Worm (Caenorhabditis elegans) whole organism, L1 larva: ENCODE measurements around the gene C50E3.5.

Experiments used
- C04F5.9 ChIP-seq: sonication (generic microtip); optimal IDR thresholded peaks from 2 replicates; lab custom pipeline; 2016; ENCODE audit warnings: missing genetic modification characterization, missing compliant biosample characterization
- C16A3.4 ChIP-seq: fragments of 150-350 bp; optimal IDR thresholded peaks from 2 replicates; lab custom pipeline; 2014; ENCODE audit warnings: missing biosample characterization, missing genetic modification characterization
- C34B4.2 ChIP-seq: sonication (generic microtip); optimal IDR thresholded peaks from 2 replicates; lab custom pipeline; 2017; ENCODE audit warnings: mild to moderate bottlenecking, missing genetic modification characterization, missing compliant biosample characterization
- F16B12.6 ChIP-seq: fragments of 150-350 bp; optimal IDR thresholded peaks from 2 replicates; lab custom pipeline; 2014; ENCODE audit warnings: missing biosample characterization, missing genetic modification characterization
- aha-1 ChIP-seq: fragments of 150-350 bp; optimal IDR thresholded peaks from 2 replicates; lab custom pipeline; 2014; ENCODE audit warnings: missing biosample characterization, missing genetic modification characterization
- alr-1 ChIP-seq: fragments of 200-800 bp; sonication (Bioruptor generic); optimal IDR thresholded peaks from 2 replicates; lab custom pipeline; 2018; ENCODE audit warnings: borderline replicate concordance, mild to moderate bottlenecking, missing genetic modification characterization, missing compliant biosample characterization
- aly-2 ChIP-seq: fragments of 150-350 bp; optimal IDR thresholded peaks from 2 replicates; lab custom pipeline; 2014; ENCODE audit warnings: missing biosample characterization, missing genetic modification characterization
- ama-1 ChIP-seq: fragments of 150-350 bp; optimal IDR thresholded peaks from 2 replicates; lab custom pipeline; 2014
- ceh-8 ChIP-seq: fragments of 200-800 bp; sonication (Bioruptor generic); optimal IDR thresholded peaks from 2 replicates; lab custom pipeline; 2018; ENCODE audit warnings: mild to moderate bottlenecking, missing genetic modification characterization, moderate library complexity, missing compliant biosample characterization
- ceh-82 ChIP-seq, 3 experiments: fragments of 150-350 bp in 1 of 3; sonication (generic microtip) in 2 of 3; optimal IDR thresholded peaks; 2 replicates each; lab custom pipeline; 2014 to 2017; ENCODE audit warnings: missing biosample characterization in 3 of 3, missing genetic modification characterization in 3 of 3
- ceh-88 ChIP-seq: fragments of 200-800 bp; sonication (Bioruptor generic); IDR thresholded peaks from 2 replicates; pipeline ENCODE4 v1.3.6; 2022; ENCODE audit warnings: missing genetic modification characterization, missing compliant biosample characterization
- dsc-1 ChIP-seq: sonication (generic microtip); optimal IDR thresholded peaks from 2 replicates; lab custom pipeline; 2016; ENCODE audit warnings: mild to moderate bottlenecking, missing genetic modification characterization, missing compliant biosample characterization
- efl-1 ChIP-seq, 4 experiments: fragments of 150-350 bp; optimal IDR thresholded peaks in 3 of 4; peaks in 1 of 4; 1 replicate in 1 of 4; 2 replicates in 3 of 4; lab custom pipeline; 2014; ENCODE audit warnings: missing biosample characterization in 2 of 4, missing genetic modification characterization in 2 of 4, missing genetic modification reagents in 2 of 4
- efl-3 ChIP-seq: fragments of 200-800 bp; sonication (Bioruptor generic); optimal IDR thresholded peaks from 2 replicates; lab custom pipeline; 2018; ENCODE audit warnings: mild to moderate bottlenecking, missing genetic modification characterization, missing compliant biosample characterization
- egl-27 ChIP-seq, 2 experiments: fragments of 150-350 bp in 1 of 2; sonication (generic microtip); optimal IDR thresholded peaks; 3 replicates each; lab custom pipeline; 2017 to 2018; ENCODE audit warnings: missing biosample characterization in 2 of 2, missing genetic modification characterization in 2 of 2, missing genetic modification reagents in 2 of 2
- elt-2 ChIP-seq: sonication (generic microtip); optimal IDR thresholded peaks from 2 replicates; lab custom pipeline; 2016; ENCODE audit warnings: missing genetic modification characterization, mild to moderate bottlenecking, inconsistent platforms, missing compliant biosample characterization, missing genetic modification reagents
- fkh-10 ChIP-seq: sonication (generic microtip); optimal IDR thresholded peaks from 2 replicates; lab custom pipeline; 2017; ENCODE audit warnings: missing biosample characterization, missing genetic modification reagents, missing genetic modification characterization
- fkh-4 ChIP-seq: sonication (generic microtip); optimal IDR thresholded peaks from 2 replicates; lab custom pipeline; 2016; ENCODE audit warnings: missing compliant biosample characterization, missing genetic modification characterization, borderline replicate concordance
- grh-1 ChIP-seq: fragments of 200-800 bp; sonication (Bioruptor generic); IDR thresholded peaks from 2 replicates; pipeline ENCODE4 v1.3.6; 2022; ENCODE audit warnings: missing genetic modification reagents, missing genetic modification characterization, missing compliant biosample characterization
- hlh-17 ChIP-seq: fragments of 200-800 bp; sonication (Bioruptor generic); optimal IDR thresholded peaks from 2 replicates; lab custom pipeline; 2018; ENCODE audit warnings: missing genetic modification characterization, mild to moderate bottlenecking, missing compliant biosample characterization, moderate library complexity, borderline replicate concordance
- hlh-4 ChIP-seq: sonication (generic microtip); optimal IDR thresholded peaks from 2 replicates; lab custom pipeline; 2016; ENCODE audit warnings: mild to moderate bottlenecking, missing genetic modification characterization, missing compliant biosample characterization
- lin-13 ChIP-seq: fragments of 150-350 bp; optimal IDR thresholded peaks from 2 replicates; lab custom pipeline; 2014; ENCODE audit warnings: missing biosample characterization, missing genetic modification reagents, missing genetic modification characterization
- lin-14 ChIP-seq: fragments of 200-800 bp; sonication (Bioruptor generic); optimal IDR thresholded peaks from 2 replicates; lab custom pipeline; 2018; ENCODE audit warnings: mild to moderate bottlenecking, missing genetic modification characterization, moderate library complexity, missing compliant biosample characterization
- lin-35 ChIP-seq, 2 experiments: fragments of 150-350 bp; optimal IDR thresholded peaks; 2 replicates each; lab custom pipeline; 2014; ENCODE audit warnings: missing biosample characterization in 2 of 2, missing genetic modification characterization in 2 of 2, missing genetic modification reagents in 2 of 2
- lsy-2 ChIP-seq, 2 experiments: fragments of 150-350 bp; optimal IDR thresholded peaks; 2 replicates each; lab custom pipeline; 2014; ENCODE audit warnings: missing biosample characterization in 2 of 2, missing genetic modification characterization in 2 of 2
- mdl-1 ChIP-seq, 2 experiments: fragments of 150-350 bp; optimal IDR thresholded peaks; 2 replicates each; lab custom pipeline; 2014 to 2017; ENCODE audit warnings: missing biosample characterization in 2 of 2, missing genetic modification characterization in 2 of 2, inconsistent platforms in 1 of 2
- mef-2 ChIP-seq: fragments of 150-350 bp; optimal IDR thresholded peaks from 2 replicates; lab custom pipeline; 2014; ENCODE audit warnings: missing biosample characterization, missing genetic modification characterization
- mep-1 ChIP-seq: fragments of 150-350 bp; optimal IDR thresholded peaks from 2 replicates; lab custom pipeline; 2014; ENCODE audit warnings: missing biosample characterization, missing genetic modification characterization
- nhr-11 ChIP-seq: fragments of 150-350 bp; optimal IDR thresholded peaks from 2 replicates; lab custom pipeline; 2014; ENCODE audit warnings: missing biosample characterization, missing genetic modification characterization
- nhr-12 ChIP-seq: sonication (generic microtip); optimal IDR thresholded peaks from 2 replicates; lab custom pipeline; 2017; ENCODE audit warnings: missing biosample characterization, missing genetic modification characterization
- nhr-20 ChIP-seq: sonication (generic microtip); optimal IDR thresholded peaks from 2 replicates; lab custom pipeline; 2016; ENCODE audit warnings: mild to moderate bottlenecking, missing genetic modification characterization, missing compliant biosample characterization
- nhr-237 ChIP-seq: fragments of 150-350 bp; optimal IDR thresholded peaks from 2 replicates; lab custom pipeline; 2014; ENCODE audit warnings: missing biosample characterization, missing genetic modification characterization
- nhr-47 ChIP-seq: sonication (generic microtip); optimal IDR thresholded peaks from 2 replicates; lab custom pipeline; 2016; ENCODE audit warnings: mild to moderate bottlenecking, missing genetic modification characterization, moderate library complexity, missing compliant biosample characterization
- nhr-71 ChIP-seq: sonication (generic microtip); optimal IDR thresholded peaks from 2 replicates; lab custom pipeline; 2016; ENCODE audit warnings: mild to moderate bottlenecking, missing genetic modification characterization, moderate library complexity, missing compliant biosample characterization
- nhr-77 ChIP-seq: fragments of 150-350 bp; optimal IDR thresholded peaks from 2 replicates; lab custom pipeline; 2014; ENCODE audit warnings: missing biosample characterization, missing genetic modification characterization
- nhr-84 ChIP-seq: sonication (generic microtip); optimal IDR thresholded peaks from 2 replicates; lab custom pipeline; 2017; ENCODE audit warnings: missing biosample characterization, missing genetic modification characterization
- nhr-85 ChIP-seq: sonication (generic microtip); peaks from one replicate; lab custom pipeline; 2016; ENCODE audit warnings: missing genetic modification characterization, inconsistent platforms, missing compliant biosample characterization
- nhr-90 ChIP-seq: sonication (generic microtip); optimal IDR thresholded peaks from 2 replicates; lab custom pipeline; 2016; ENCODE audit warnings: mild to moderate bottlenecking, missing genetic modification characterization, missing compliant biosample characterization; ENCODE audit not compliant: poor library complexity
- pag-3 ChIP-seq: sonication (generic microtip); optimal IDR thresholded peaks from 2 replicates; lab custom pipeline; 2017; ENCODE audit warnings: missing genetic modification characterization, mild to moderate bottlenecking, missing compliant biosample characterization, antibody characterized with exemption, borderline replicate concordance; ENCODE audit not compliant: insufficient read depth
- pqm-1 ChIP-seq: sonication (generic microtip); optimal IDR thresholded peaks from 3 replicates; lab custom pipeline; 2017; ENCODE audit warnings: missing biosample characterization, missing genetic modification characterization
- rnt-1 ChIP-seq: sonication (generic microtip); optimal IDR thresholded peaks from 2 replicates; lab custom pipeline; 2016; ENCODE audit warnings: mild to moderate bottlenecking, missing genetic modification characterization, moderate library complexity, missing compliant biosample characterization
- snu-23 ChIP-seq: sonication (generic microtip); optimal IDR thresholded peaks from 2 replicates; lab custom pipeline; 2016; ENCODE audit warnings: missing genetic modification characterization, missing compliant biosample characterization
- sox-4 ChIP-seq: sonication (generic microtip); optimal IDR thresholded peaks from 2 replicates; lab custom pipeline; 2016; ENCODE audit warnings: missing genetic modification characterization, missing compliant biosample characterization
- sup-37 ChIP-seq: fragments of 200-800 bp; sonication (Bioruptor generic); optimal IDR thresholded peaks from 2 replicates; lab custom pipeline; 2018; ENCODE audit warnings: mild to moderate bottlenecking, missing genetic modification characterization, missing compliant biosample characterization
- swsn-7 ChIP-seq: sonication (generic microtip); optimal IDR thresholded peaks from 2 replicates; lab custom pipeline; 2016; ENCODE audit warnings: missing genetic modification characterization, missing compliant biosample characterization
- tbx-2 ChIP-seq: sonication (generic microtip); optimal IDR thresholded peaks from 2 replicates; lab custom pipeline; 2016; ENCODE audit warnings: missing genetic modification characterization, missing compliant biosample characterization
- tlp-1 ChIP-seq: fragments of 150-350 bp; optimal IDR thresholded peaks from 2 replicates; lab custom pipeline; 2014; ENCODE audit warnings: missing biosample characterization, missing genetic modification characterization
- unc-130 ChIP-seq: fragments of 150-350 bp; optimal IDR thresholded peaks from 2 replicates; lab custom pipeline; 2017; ENCODE audit warnings: missing biosample characterization, missing genetic modification characterization, inconsistent platforms
- unc-86 ChIP-seq: sonication (generic microtip); optimal IDR thresholded peaks from 2 replicates; lab custom pipeline; 2016; ENCODE audit warnings: missing genetic modification characterization, missing compliant biosample characterization
- unc-98 ChIP-seq: fragments of 200-800 bp; sonication (Bioruptor generic); IDR thresholded peaks from 2 replicates; pipeline ENCODE4 v1.3.6; 2022; ENCODE audit warnings: missing genetic modification characterization, missing compliant biosample characterization
- vab-15 ChIP-seq: sonication (generic microtip); optimal IDR thresholded peaks from 2 replicates; lab custom pipeline; 2017; ENCODE audit warnings: missing genotype, mild to moderate bottlenecking, missing genetic modification characterization, missing compliant biosample characterization
- zag-1 ChIP-seq: fragments of 150-350 bp; optimal IDR thresholded peaks from 2 replicates; lab custom pipeline; 2014; ENCODE audit warnings: missing biosample characterization, missing genetic modification characterization
- zip-4 ChIP-seq: fragments of 200-800 bp; sonication (Bioruptor generic); optimal IDR thresholded peaks from 2 replicates; lab custom pipeline; 2018; ENCODE audit warnings: mild to moderate bottlenecking, missing genetic modification characterization, moderate library complexity, missing compliant biosample characterization

Gene C50E3.5

ce11 chrV:7575563-7575962, 12.2 kb upstream of the C50E3.5 start, which contains the start of the genes snu-66 and ints-9 (continued):
- TF ChIP-seq unc-98 (GFP tag; lab: Robert Waterston, UW) (no peak), hlh-4 (no peak), nhr-20 (tag; lab: Kevin White, UChicago) (peak; percentile 77), F16B12.6 (tag; lab: Kevin White, UChicago) (peak; percentile 36), mep-1 (peak; percentile 87), nhr-12 (tag; lab: Kevin White, UChicago) (no peak), mef-2 (tag; lab: Kevin White, UChicago) (no peak), ceh-88 (GFP tag; lab: Robert Waterston, UW) (no peak), grh-1 (peak; percentile 64), nhr-77 (tag; lab: Kevin White, UChicago) (peak; percentile 10), sup-37 (no peak), C04F5.9 (tag; lab: Kevin White, UChicago) (no peak), nhr-71 (tag; lab: Kevin White, UChicago) (peak; percentile 84), snu-23 (GFP tag; lab: Kevin White, UChicago) (peak; percentile 84), zag-1 (tag; lab: Kevin White, UChicago) (no peak), swsn-7 (tag; lab: Kevin White, UChicago) (peak; percentile 80), unc-130 (tag; lab: Kevin White, UChicago) (peak; percentile 71), C34B4.2 (no peak), nhr-90 (tag; lab: Kevin White, UChicago) (peak; percentile 76), hlh-17 (GFP tag; lab: Kevin White, UChicago) (no peak), lin-13 (GFP tag; lab: Kevin White, UChicago) (peak; percentile 57), tlp-1 (tag; lab: Kevin White, UChicago) (no peak), mdl-1 (tag; optimal IDR thresholded peaks at IDR 0.05; lab: Kevin White, UChicago) (peak in 1 of 2 experiments; percentile 41), fkh-10 (GFP tag; lab: Kevin White, UChicago) (no peak), sox-4 (no peak), pqm-1 (tag; lab: Kevin White, UChicago) (no peak), nhr-85 (tag; lab: Kevin White, UChicago) (peak; percentile 81), elt-2 (tag; lab: Kevin White, UChicago) (no peak), unc-86 (tag; lab: Kevin White, UChicago) (peak; percentile 53), C16A3.4 (tag; lab: Kevin White, UChicago) (peak; percentile 74), egl-27 (tag; optimal IDR thresholded peaks at IDR 0.05; lab: Kevin White, UChicago) (no peak), ceh-82 (tag; optimal IDR thresholded peaks at IDR 0.05; lab: Kevin White, UChicago) (peak; percentile 66 to 81 (median 67)), lin-35 (GFP tag; optimal IDR thresholded peaks at IDR 0.05; lab: Kevin White, UChicago) (peak; percentile 75 to 85), ceh-8 (GFP tag; lab: Kevin White, UChicago) (peak; percentile 27), aha-1 (tag; lab: Kevin White, UChicago) (no peak), alr-1 (tag; lab: Kevin White, UChicago) (no peak), nhr-84 (tag; lab: Kevin White, UChicago) (no peak), nhr-11 (tag; lab: Kevin White, UChicago) (no peak), pag-3 (tag; lab: Kevin White, UChicago) (no peak), lin-14 (GFP tag; lab: Kevin White, UChicago) (peak; percentile 66), aly-2 (tag; lab: Kevin White, UChicago) (no peak), lsy-2 (tag; optimal IDR thresholded peaks at IDR 0.05; lab: Kevin White, UChicago) (peak; percentile 79 to 80), fkh-4 (tag; lab: Kevin White, UChicago) (no peak), vab-15 (tag; lab: Kevin White, UChicago) (no peak), rnt-1 (tag; lab: Kevin White, UChicago) (peak; percentile 79), nhr-47 (tag; lab: Kevin White, UChicago) (peak; percentile 81), efl-1 (optimal IDR thresholded peaks at IDR 0.05; lab: Kevin White, UChicago) (peak; percentile 67 to 80), efl-1 (GFP tag; optimal IDR thresholded peaks at IDR 0.05 in 1 of 2; lab: Kevin White, UChicago) (peak; percentile 78 to 96), dsc-1 (tag; lab: Kevin White, UChicago) (peak; percentile 68), nhr-237 (tag; lab: Kevin White, UChicago) (no peak), ama-1 (lab: Kevin White, UChicago) (peak; percentile 29), efl-3 (GFP tag; lab: Kevin White, UChicago) (no peak), zip-4 (no peak), tbx-2 (tag; lab: Kevin White, UChicago) (peak; percentile 72)
